Worm (Caenorhabditis elegans): ENCODE data around the gene B0252.1.

The B0252.1 gene

ce11 chrII:6923792-6924191, 4.3 kb downstream of the B0252.1 start (continued):
- TF ChIP-seq ceh-58 (GFP tag; IDR thresholded peaks at IDR 0.05) (no peak), rcor-1 (GFP tag; IDR thresholded peaks at IDR 0.05) (no peak), madf-8 (GFP tag; conservative IDR thresholded peaks at IDR 0.05) (0 out of 2 replicates have a peak, but pooled peaks have one; percentile 7), nfya-2 (GFP tag; IDR thresholded peaks at IDR 0.05) (no peak)

- TF ChIP-seq hrde-1 (tag; optimal IDR thresholded peaks at IDR 0.05; ENCODE audit: borderline replicate concordance) (no peak), ZK185.1 (tag; optimal IDR thresholded peaks at IDR 0.05; ENCODE audit: poor library complexity, severe bottlenecking) (no peak), cebp-1 (GFP tag; IDR thresholded peaks at IDR 0.05) (no peak), cebp-1 (tag; optimal IDR thresholded peaks at IDR 0.05) (no peak), Y67H2A.10 (GFP tag; conservative IDR thresholded peaks at IDR 0.05) (no peak), madf-3 (GFP tag; IDR thresholded peaks at IDR 0.05) (0 out of 2 replicates have a peak, but pooled peaks have one; percentile 44), dox-1 (GFP tag; IDR thresholded peaks at IDR 0.05) (no peak)
These were observed 6.6 kb downstream of the B0252.1 start for ce11 chrII:6926054-6926453.

- TF ChIP-seq F52B5.7 (tag; optimal IDR thresholded peaks at IDR 0.05) (no peak), egl-18 (GFP tag; IDR thresholded peaks at IDR 0.05) (no peak), gei-17 (GFP tag; optimal IDR thresholded peaks at IDR 0.05) (peak; percentile 8), cebp-2 (GFP tag; IDR thresholded peaks at IDR 0.05) (no peak), madf-8 (GFP tag; conservative IDR thresholded peaks at IDR 0.05) (no peak), B0261.1 (tag; optimal IDR thresholded peaks at IDR 0.05) (no peak), lir-1 (GFP tag; conservative IDR thresholded peaks at IDR 0.05) (0 out of 2 replicates have a peak, but pooled peaks have one; percentile 40), nhr-120 (GFP tag; IDR thresholded peaks at IDR 0.05) (no peak), ztf-18 (tag; optimal IDR thresholded peaks at IDR 0.05) (peak; percentile 21), ceh-91 (GFP tag; IDR thresholded peaks at IDR 0.05) (no peak), K11D2.4 (GFP tag; IDR thresholded peaks at IDR 0.05) (no peak), hlh-12 (tag; optimal IDR thresholded peaks at IDR 0.05) (no peak), dpff-1 (tag; optimal IDR thresholded peaks at IDR 0.05) (no peak), B0336.3 (GFP tag; IDR thresholded peaks at IDR 0.05) (no peak), madf-6 (GFP tag; IDR thresholded peaks at IDR 0.05) (no peak), snpc-4 (GFP tag; optimal IDR thresholded peaks at IDR 0.05) (no peak), snpc-4 (tag; optimal IDR thresholded peaks at IDR 0.05) (peak in 3 of 4 experiments; percentile 11 to 54 (median 23)), tbp1 (GFP tag; optimal IDR thresholded peaks at IDR 0.05) (no peak), F55B11.4 (tag; optimal IDR thresholded peaks at IDR 0.05; ENCODE audit: borderline replicate concordance, insufficient read depth) (no peak), snpc-1.3 (tag; optimal IDR thresholded peaks at IDR 0.05; ENCODE audit: insufficient read depth) (no peak), madf-10 (tag; optimal IDR thresholded peaks at IDR 0.05) (peak; percentile 63), ZK185.1 (tag; optimal IDR thresholded peaks at IDR 0.05; ENCODE audit: poor library complexity, severe bottlenecking) (peak; percentile 8), egrh-3 (GFP tag; IDR thresholded peaks at IDR 0.05) (peak; percentile 76), xnd-1 (tag; optimal IDR thresholded peaks at IDR 0.05) (no peak), akir-1 (GFP tag; optimal IDR thresholded peaks at IDR 0.05) (no peak), ztf-28 (GFP tag; IDR thresholded peaks at IDR 0.05) (no peak), nfya-2 (GFP tag; IDR thresholded peaks at IDR 0.05) (no peak), ztf-26 (tag; optimal IDR thresholded peaks at IDR 0.05) (no peak), pbrm-1 (GFP tag; IDR thresholded peaks at IDR 0.05) (peak; percentile 39; the same call in 1 of the 2 replicates), die-1 (tag; optimal IDR thresholded peaks at IDR 0.05) (no peak), sdz-38 (tag; optimal IDR thresholded peaks at IDR 0.05) (no peak), let-607 (tag; optimal IDR thresholded peaks at IDR 0.05) (peak in 1 of 2 experiments; percentile 32), lag-1 (GFP tag; IDR thresholded peaks at IDR 0.05) (no peak), snpc-1.1 (tag; optimal IDR thresholded peaks at IDR 0.05; ENCODE audit: insufficient read depth) (no peak), nhr-90 (tag; optimal IDR thresholded peaks at IDR 0.05) (peak; percentile 29), fkh-3 (tag; optimal IDR thresholded peaks at IDR 0.05) (no peak), lsy-27 (tag; optimal IDR thresholded peaks at IDR 0.05; ENCODE audit: borderline replicate concordance, insufficient read depth) (no peak)
These were observed 7.0 kb downstream of the B0252.1 start for ce11 chrII:6926488-6926887.
